Fruit fly (Drosophila melanogaster) whole organism, embryonic: ENCODE measurements around the gene CG13138.
A peak's percentile ranks its signal among the peaks of the same experiment; 100 is the strongest.

ENCODE experiments used
- BEAF-32 ChIP-seq: fragments of 200-800 bp; sonication (Bioruptor generic); optimal IDR thresholded peaks from 3 replicates; lab custom pipeline; 2017; ENCODE audit warnings: missing biosample characterization, missing genetic modification characterization, mild to moderate bottlenecking, moderate library complexity, missing genetic modification reagents
- Bteb2 ChIP-seq: fragments of 200-800 bp; sonication (Bioruptor generic); optimal IDR thresholded peaks from 2 replicates; lab custom pipeline; 2016; ENCODE audit warnings: missing biosample characterization, missing genetic modification characterization
- CG10147 ChIP-seq: fragments of 200-800 bp; sonication (Bioruptor generic); optimal IDR thresholded peaks from 2 replicates; lab custom pipeline; 2019; ENCODE audit warnings: missing biosample characterization, mild to moderate bottlenecking, missing genetic modification characterization, moderate library complexity
- CG10209 ChIP-seq: fragments of 200-800 bp; sonication (Bioruptor generic); optimal IDR thresholded peaks from 3 replicates; lab custom pipeline; 2017; ENCODE audit warnings: missing biosample characterization, mild to moderate bottlenecking, missing genetic modification characterization, missing genetic modification reagents
- CG10462 ChIP-seq: fragments of 200-800 bp; sonication (Bioruptor generic); optimal IDR thresholded peaks from 2 replicates; lab custom pipeline; 2016; ENCODE audit warnings: missing biosample characterization, missing genetic modification characterization
- CG11696 ChIP-seq: fragments of 200-800 bp; sonication (Bioruptor generic); IDR thresholded peaks from 2 replicates; pipeline ENCODE4 v1.3.6; 2022; ENCODE audit warnings: missing biosample characterization, missing genetic modification characterization
- CG1233 ChIP-seq: fragments of 200-800 bp; sonication (Bioruptor generic); optimal IDR thresholded peaks from 4 replicates; lab custom pipeline; 2018; ENCODE audit warnings: missing biosample characterization, mild to moderate bottlenecking, missing genetic modification characterization
- CG12942 ChIP-seq: fragments of 200-800 bp; sonication (Bioruptor generic); optimal IDR thresholded peaks from 3 replicates; lab custom pipeline; 2016; ENCODE audit warnings: missing biosample characterization, missing genetic modification characterization
- CG13123 ChIP-seq: fragments of 200-800 bp; sonication (Bioruptor generic); optimal IDR thresholded peaks from 2 replicates; lab custom pipeline; 2016; ENCODE audit warnings: missing biosample characterization, missing genetic modification characterization
- CG14965 ChIP-seq: fragments of 200-800 bp; sonication (Bioruptor generic); optimal IDR thresholded peaks from 2 replicates; lab custom pipeline; 2016; ENCODE audit warnings: missing biosample characterization, missing genetic modification characterization, borderline replicate concordance
- CG15269 ChIP-seq: fragments of 200-800 bp; sonication (Bioruptor generic); optimal IDR thresholded peaks from 2 replicates; lab custom pipeline; 2018; ENCODE audit warnings: missing biosample characterization, mild to moderate bottlenecking, missing genetic modification characterization, moderate library complexity
- CG15696 ChIP-seq: fragments of 200-800 bp; sonication (Bioruptor generic); optimal IDR thresholded peaks from 2 replicates; lab custom pipeline; 2019; ENCODE audit warnings: missing biosample characterization, mild to moderate bottlenecking, missing genetic modification characterization, moderate library complexity
- CG16863 ChIP-seq: fragments of 200-800 bp; sonication (Bioruptor generic); optimal IDR thresholded peaks from 3 replicates; lab custom pipeline; 2016; ENCODE audit warnings: missing biosample characterization, missing genetic modification characterization
- CG17359 ChIP-seq: fragments of 200-800 bp; sonication (Bioruptor generic); optimal IDR thresholded peaks from 3 replicates; lab custom pipeline; 2018; ENCODE audit warnings: missing biosample characterization, mild to moderate bottlenecking, missing genetic modification characterization, moderate library complexity
- CG17829 ChIP-seq: fragments of 200-800 bp; optimal IDR thresholded peaks from 2 replicates; lab custom pipeline; 2019; ENCODE audit warnings: missing biosample characterization, mild to moderate bottlenecking, missing genetic modification characterization, moderate library complexity
- CG18262 ChIP-seq: fragments of 200-800 bp; optimal IDR thresholded peaks from 3 replicates; lab custom pipeline; 2019; ENCODE audit warnings: missing biosample characterization, mild to moderate bottlenecking, missing genetic modification characterization, moderate library complexity
- CG2202 ChIP-seq: fragments of 200-800 bp; sonication (Bioruptor generic); optimal IDR thresholded peaks from 2 replicates; lab custom pipeline; 2018; ENCODE audit warnings: missing biosample characterization, mild to moderate bottlenecking, missing genetic modification characterization
- CG30020 ChIP-seq: fragments of 200-800 bp; optimal IDR thresholded peaks from 2 replicates; lab custom pipeline; 2019; ENCODE audit warnings: missing biosample characterization, mild to moderate bottlenecking, missing genetic modification characterization, moderate library complexity
- CG31441 ChIP-seq: fragments of 200-800 bp; sonication (Bioruptor generic); IDR thresholded peaks from 2 replicates; pipeline ENCODE4 v1.3.6; 2022; ENCODE audit warnings: missing biosample characterization, missing genetic modification characterization
- CG3163 ChIP-seq: fragments of 200-800 bp; sonication (Bioruptor generic); optimal IDR thresholded peaks from 3 replicates; lab custom pipeline; 2016; ENCODE audit warnings: missing biosample characterization, missing genetic modification characterization
- CG3281 ChIP-seq: fragments of 200-800 bp; sonication (Bioruptor generic); optimal IDR thresholded peaks from 3 replicates; lab custom pipeline; 2017; ENCODE audit warnings: missing biosample characterization, mild to moderate bottlenecking, missing genetic modification characterization
- CG7745 ChIP-seq: fragments of 200-800 bp; sonication (Bioruptor generic); optimal IDR thresholded peaks from 2 replicates; lab custom pipeline; 2018; ENCODE audit warnings: missing biosample characterization, mild to moderate bottlenecking, missing genetic modification characterization, moderate library complexity
- CG8388 ChIP-seq: fragments of 200-800 bp; sonication (Bioruptor generic); optimal IDR thresholded peaks from 2 replicates; lab custom pipeline; 2019; ENCODE audit warnings: missing biosample characterization, mild to moderate bottlenecking, missing genetic modification characterization, moderate library complexity
- CG8478 ChIP-seq: fragments of >200 bp; optimal IDR thresholded peaks from 2 replicates; lab custom pipeline; 2018
- CG9437 ChIP-seq: fragments of 200-800 bp; sonication (Bioruptor generic); optimal IDR thresholded peaks from 2 replicates; lab custom pipeline; 2018; ENCODE audit warnings: missing biosample characterization, mild to moderate bottlenecking, missing genetic modification characterization
- Dp ChIP-seq: fragments of 200-800 bp; sonication (Bioruptor generic); optimal IDR thresholded peaks from 2 replicates; lab custom pipeline; 2018; ENCODE audit warnings: missing biosample characterization, mild to moderate bottlenecking, missing genetic modification characterization, moderate library complexity
- Dref ChIP-seq: fragments of 200-800 bp; sonication (Bioruptor generic); IDR thresholded peaks from 2 replicates; pipeline ENCODE4 v1.3.6; 2022; ENCODE audit warnings: missing biosample characterization, missing genetic modification characterization
- Fer2 ChIP-seq: fragments of 200-800 bp; sonication (Bioruptor generic); optimal IDR thresholded peaks from 2 replicates; lab custom pipeline; 2018; ENCODE audit warnings: missing biosample characterization, mild to moderate bottlenecking, missing genetic modification characterization, moderate library complexity
- Lhr ChIP-seq: fragments of 200-800 bp; sonication (Bioruptor generic); optimal IDR thresholded peaks from 3 replicates; lab custom pipeline; 2017; ENCODE audit warnings: mild to moderate bottlenecking, missing biosample characterization, missing genetic modification reagents, missing genetic modification characterization
- Nf-YC ChIP-seq: fragments of 200-800 bp; optimal IDR thresholded peaks from 3 replicates; lab custom pipeline; 2019; ENCODE audit warnings: missing biosample characterization, mild to moderate bottlenecking, missing genetic modification characterization, moderate library complexity
- Rfx ChIP-seq: fragments of 200-800 bp; sonication (Bioruptor generic); IDR thresholded peaks from 2 replicates; pipeline ENCODE4 v1.3.6; 2022; ENCODE audit warnings: missing biosample characterization, missing genetic modification characterization
- Sox102F ChIP-seq: fragments of 200-800 bp; sonication (Bioruptor generic); optimal IDR thresholded peaks from 2 replicates; lab custom pipeline; 2018; ENCODE audit warnings: missing biosample characterization, mild to moderate bottlenecking, missing genetic modification characterization, moderate library complexity
- Tbp ChIP-seq: fragments of >200 bp; optimal IDR thresholded peaks from 2 replicates; lab custom pipeline; 2018; ENCODE audit warnings: missing biosample characterization, missing genetic modification characterization
- ash1 ChIP-seq: fragments of 200-800 bp; sonication (Bioruptor generic); optimal IDR thresholded peaks from 2 replicates; lab custom pipeline; 2018; ENCODE audit warnings: missing biosample characterization, mild to moderate bottlenecking, missing genetic modification characterization
- bab2 ChIP-seq: fragments of 200-800 bp; sonication (Bioruptor generic); optimal IDR thresholded peaks from 2 replicates; lab custom pipeline; 2016; ENCODE audit warnings: missing biosample characterization, missing genetic modification characterization
- bcd ChIP-seq: fragments of 200-800 bp; sonication (Bioruptor generic); optimal IDR thresholded peaks from 2 replicates; lab custom pipeline; 2017; ENCODE audit warnings: missing biosample characterization, mild to moderate bottlenecking, missing genetic modification characterization
- cato ChIP-seq: fragments of 200-800 bp; sonication (Bioruptor generic); optimal IDR thresholded peaks from 2 replicates; lab custom pipeline; 2016; ENCODE audit warnings: missing biosample characterization, missing genetic modification characterization, borderline replicate concordance
- caup ChIP-seq: fragments of 200-800 bp; sonication (Bioruptor generic); optimal IDR thresholded peaks from 3 replicates; lab custom pipeline; 2017; ENCODE audit warnings: missing biosample characterization, mild to moderate bottlenecking, missing genetic modification characterization, moderate library complexity; ENCODE audit not compliant: severe bottlenecking
- ci ChIP-seq: fragments of 200-800 bp; sonication (Bioruptor generic); IDR thresholded peaks from 3 replicates; pipeline ENCODE4 v1.3.6; 2022; ENCODE audit warnings: missing biosample characterization, missing genetic modification characterization
- cwo ChIP-seq: fragments of 200-800 bp; sonication (Bioruptor generic); optimal IDR thresholded peaks from 3 replicates; lab custom pipeline; 2017; ENCODE audit warnings: missing biosample characterization, missing genetic modification characterization, mild to moderate bottlenecking, moderate library complexity, missing genetic modification reagents
- dati ChIP-seq: fragments of 200-800 bp; sonication (Bioruptor generic); IDR thresholded peaks from 2 replicates; pipeline ENCODE4 v1.3.6; 2022; ENCODE audit warnings: missing biosample characterization, missing genetic modification characterization
- fu2 ChIP-seq: fragments of 200-800 bp; sonication (Bioruptor generic); optimal IDR thresholded peaks from 2 replicates; lab custom pipeline; 2016; ENCODE audit warnings: missing biosample characterization, missing genetic modification characterization
- gsb-n ChIP-seq: fragments of 200-800 bp; sonication (Bioruptor generic); optimal IDR thresholded peaks from 3 replicates; lab custom pipeline; 2018; ENCODE audit warnings: missing biosample characterization, mild to moderate bottlenecking, missing genetic modification characterization
- ind ChIP-seq: fragments of 200-800 bp; sonication (Bioruptor generic); optimal IDR thresholded peaks from 3 replicates; lab custom pipeline; 2016; ENCODE audit warnings: missing biosample characterization, missing genetic modification characterization
- kay ChIP-seq: fragments of 200-800 bp; sonication (Bioruptor generic); optimal IDR thresholded peaks from 2 replicates; lab custom pipeline; 2016; ENCODE audit warnings: missing biosample characterization, missing genetic modification characterization
- org-1 ChIP-seq: fragments of 200-800 bp; sonication (Bioruptor generic); optimal IDR thresholded peaks from 2 replicates; lab custom pipeline; 2017; ENCODE audit warnings: missing biosample characterization, missing genetic modification characterization
- slou ChIP-seq: fragments of 200-800 bp; sonication (Bioruptor generic); optimal IDR thresholded peaks from 3 replicates; lab custom pipeline; 2016; ENCODE audit warnings: missing biosample characterization, missing genetic modification characterization
- sqz ChIP-seq: fragments of 200-800 bp; sonication (Bioruptor generic); optimal IDR thresholded peaks from 3 replicates; lab custom pipeline; 2018; ENCODE audit warnings: missing biosample characterization, mild to moderate bottlenecking, missing genetic modification characterization
- ssp ChIP-seq: fragments of 200-800 bp; sonication (Bioruptor generic); IDR thresholded peaks from 2 replicates; pipeline ENCODE4 v1.3.6; 2022; ENCODE audit warnings: missing biosample characterization, missing genetic modification characterization
- stc ChIP-seq: fragments of 200-800 bp; sonication (Bioruptor generic); IDR thresholded peaks from 2 replicates; pipeline ENCODE4 v1.3.6; 2022; ENCODE audit warnings: missing biosample characterization, missing genetic modification characterization
- unpg ChIP-seq: fragments of 200-800 bp; sonication (Bioruptor generic); optimal IDR thresholded peaks from 3 replicates; lab custom pipeline; 2018; ENCODE audit warnings: missing biosample characterization, mild to moderate bottlenecking, missing genetic modification characterization, moderate library complexity

The CG13138 gene

DNA sequence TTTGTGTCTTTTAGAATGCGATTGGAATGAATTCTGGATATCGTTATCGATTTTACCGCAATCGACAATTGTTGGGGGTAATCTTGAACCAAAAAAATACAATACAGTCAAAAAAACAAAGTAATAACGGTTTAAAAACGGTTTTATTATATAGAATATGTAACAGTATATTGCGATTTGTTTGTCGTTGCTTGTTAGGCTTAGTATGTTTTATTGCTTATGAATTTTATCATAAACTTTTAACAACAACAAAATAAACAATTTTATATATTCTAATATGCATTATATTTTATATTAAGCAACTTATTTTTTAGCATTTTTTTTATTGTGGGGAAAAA, 2.0 kb downstream of the CG13138 start, which contains the start of gene CYLD (continued):
- TF ChIP-seq caup = no peak
- TF ChIP-seq CG30020 (tag; lab: Kevin White, UChicago) = peak; percentile 87
- TF ChIP-seq dati (GFP tag; lab: Robert Waterston, UW) = no peak
- TF ChIP-seq Bteb2 = peak; percentile 24
- peak; percentile 83; the same call in 1 of the 3 replicates for TF ChIP-seq ci (GFP tag; lab: Robert Waterston, UW)
- TF ChIP-seq CG9437 (GFP tag; lab: Kevin White, UChicago) = peak; percentile 50
- TF ChIP-seq CG15269 = peak; percentile 81
- TF ChIP-seq slou (GFP tag; lab: Kevin White, UChicago) = peak; percentile 73
- TF ChIP-seq fu2 (GFP tag; lab: Kevin White, UChicago) = no peak
- TF ChIP-seq Rfx (GFP tag; lab: Robert Waterston, UW) = peak; percentile 74; the same call in 1 of the 2 replicates
- TF ChIP-seq Nf-YC (tag; lab: Kevin White, UChicago) = peak; percentile 63
- TF ChIP-seq stc (GFP tag; lab: Robert Waterston, UW) = peak; percentile 77
- TF ChIP-seq CG10209 (GFP tag; lab: Kevin White, UChicago) = peak; percentile 52
- TF ChIP-seq bcd (GFP tag; lab: Kevin White, UChicago) = no peak
- TF ChIP-seq CG2202 (tag; lab: Kevin White, UChicago) = peak; percentile 46
- TF ChIP-seq CG10147 (GFP tag; lab: Kevin White, UChicago) = peak; percentile 61
- peak; percentile 83 for TF ChIP-seq CG18262 (tag; lab: Kevin White, UChicago)
- peak; percentile 28 for TF ChIP-seq kay (GFP tag; lab: Kevin White, UChicago)
- peak; percentile 15 for TF ChIP-seq Dp (GFP tag; lab: Kevin White, UChicago)
- peak; percentile 76 for TF ChIP-seq CG8388
- peak; percentile 19 for TF ChIP-seq Fer2
- TF ChIP-seq Sox102F (GFP tag; lab: Kevin White, UChicago) = peak; percentile 84
- peak; percentile 15 for TF ChIP-seq BEAF-32 (GFP tag; lab: Kevin White, UChicago)
- peak; percentile 75 for TF ChIP-seq gsb-n (tag; lab: Kevin White, UChicago)
- TF ChIP-seq CG10462 (GFP tag; lab: Kevin White, UChicago) = peak; percentile 24
- TF ChIP-seq Lhr = peak; percentile 23
- TF ChIP-seq Dref (GFP tag; lab: Robert Waterston, UW) = peak; percentile 65
- TF ChIP-seq CG16863 (GFP tag; lab: Kevin White, UChicago) = peak; percentile 14
- TF ChIP-seq cwo = peak; percentile 70
- TF ChIP-seq CG1233 (GFP tag; lab: Kevin White, UChicago) = peak; percentile 62
- no peak for TF ChIP-seq Tbp (GFP tag; lab: Kevin White, UChicago)
- TF ChIP-seq sqz (GFP tag; lab: Kevin White, UChicago) = peak; percentile 50
- TF ChIP-seq CG13123 (GFP tag; lab: Kevin White, UChicago) = peak; percentile 67
- no peak for TF ChIP-seq CG7745
- TF ChIP-seq unpg (GFP tag; lab: Kevin White, UChicago) = peak; percentile 83
- TF ChIP-seq CG3281 (GFP tag; lab: Kevin White, UChicago) = peak; percentile 63
- peak; percentile 85 for TF ChIP-seq CG17829 (tag; lab: Kevin White, UChicago)
- TF ChIP-seq CG31441 = peak; percentile 76
- no peak for TF ChIP-seq ash1
- peak; percentile 32 for TF ChIP-seq org-1
- TF ChIP-seq bab2 (GFP tag; lab: Kevin White, UChicago) = peak; percentile 17
- TF ChIP-seq CG14965 (GFP tag; lab: Kevin White, UChicago) = no peak
- TF ChIP-seq ind (GFP tag; lab: Kevin White, UChicago) = peak; percentile 58
- no peak for TF ChIP-seq CG8478 (lab: Kevin White, UChicago)
- TF ChIP-seq CG12942 = peak; percentile 60
- TF ChIP-seq ssp (GFP tag; lab: Robert Waterston, UW) = no peak
- peak; percentile 19 for TF ChIP-seq cato
- TF ChIP-seq CG3163 (GFP tag; lab: Kevin White, UChicago) = no peak
- TF ChIP-seq CG17359 (tag; lab: Kevin White, UChicago) = peak; percentile 77
- peak; percentile 40; the same call in 1 of the 2 replicates for TF ChIP-seq CG11696
- TF ChIP-seq CG15696 (tag; lab: Kevin White, UChicago) = peak; percentile 49
